Fruit fly (Drosophila melanogaster) whole organism, pupa: ENCODE results near the gene Mabi.

Source experiments
- CG17806 ChIP-seq: fragments of 200-800 bp; sonication (Bioruptor generic); optimal IDR thresholded peaks from 2 replicates; lab custom pipeline; 2018; ENCODE audit warnings: missing biosample characterization, mild to moderate bottlenecking, missing genetic modification characterization, moderate library complexity
- CG8301 ChIP-seq: fragments of 200-800 bp; sonication (Bioruptor generic); optimal IDR thresholded peaks from 2 replicates; lab custom pipeline; 2018; ENCODE audit warnings: missing biosample characterization, mild to moderate bottlenecking, missing genetic modification characterization

DNA sequence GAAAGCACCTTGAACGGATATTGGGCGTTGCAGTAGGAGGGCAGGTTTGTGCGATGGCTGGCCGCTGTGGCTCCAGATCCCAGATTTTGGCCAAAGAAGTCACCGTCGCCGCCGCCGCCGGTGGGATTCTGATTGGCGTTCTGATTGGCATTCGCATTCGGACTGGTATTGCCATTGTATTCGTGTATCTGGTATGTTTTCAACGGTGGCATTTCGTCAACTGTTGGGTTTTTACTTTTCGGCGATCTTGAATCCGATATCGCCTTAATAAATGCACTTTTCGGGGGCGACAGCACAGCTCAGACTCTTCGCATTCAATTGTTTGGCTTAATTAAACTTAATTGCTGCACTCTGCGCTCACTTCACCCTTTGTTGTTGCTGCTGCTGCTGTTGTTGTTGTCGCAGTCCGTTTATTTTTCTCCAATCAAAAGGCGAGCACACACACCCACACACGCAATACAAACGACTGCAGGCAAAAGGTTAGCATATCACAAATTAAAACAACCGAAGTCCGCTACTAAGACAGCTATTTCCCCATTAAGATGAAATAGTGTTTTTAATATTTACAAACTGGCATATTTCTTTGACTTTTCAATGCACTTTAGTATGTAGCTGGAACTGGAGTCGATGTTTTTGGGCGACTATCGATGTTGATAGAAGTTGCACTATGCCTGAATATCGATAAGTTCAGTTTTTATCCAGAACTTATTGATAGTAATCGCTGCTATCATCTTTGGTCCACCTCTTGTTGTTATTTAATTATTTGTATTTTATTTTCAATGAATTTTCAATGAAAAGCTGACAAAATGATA is 15.0 kb downstream of the Mabi start, which contains the start of the genes CG9426 and mRF1:
- TF ChIP-seq CG8301 (tag; lab: Kevin White, UChicago), result no peak
- no peak for TF ChIP-seq CG17806 (tag; lab: Kevin White, UChicago)
